Fruit fly (Drosophila melanogaster) whole organism, embryonic: ENCODE results near the gene cindr.

Experiments used
- Antp ChIP-seq: fragments of 200-800 bp; sonication (Bioruptor generic); optimal IDR thresholded peaks from 3 replicates; lab custom pipeline; 2016; ENCODE audit warnings: missing biosample characterization, missing genetic modification characterization
- Asciz ChIP-seq: fragments of 200-800 bp; sonication (Bioruptor generic); optimal IDR thresholded peaks from 2 replicates; lab custom pipeline; 2017; ENCODE audit warnings: missing biosample characterization, mild to moderate bottlenecking, missing genetic modification characterization, missing genetic modification reagents
- CG10267 ChIP-seq: fragments of 200-800 bp; sonication (Bioruptor generic); optimal IDR thresholded peaks from 2 replicates; lab custom pipeline; 2018; ENCODE audit warnings: missing biosample characterization, mild to moderate bottlenecking, missing genetic modification characterization, moderate library complexity
- CG10979 ChIP-seq: fragments of 200-800 bp; sonication (Bioruptor generic); optimal IDR thresholded peaks from 2 replicates; lab custom pipeline; 2018; ENCODE audit warnings: missing biosample characterization, mild to moderate bottlenecking, missing genetic modification characterization, moderate library complexity
- CG12104 ChIP-seq: fragments of 200-800 bp; sonication (Bioruptor generic); optimal IDR thresholded peaks from 3 replicates; lab custom pipeline; 2016; ENCODE audit warnings: missing biosample characterization, missing genetic modification characterization
- CG14667 ChIP-seq: fragments of 200-800 bp; sonication (Bioruptor generic); IDR thresholded peaks from 2 replicates; pipeline ENCODE4 v1.3.6; 2022; ENCODE audit warnings: missing biosample characterization, missing genetic modification characterization
- CG14860 ChIP-seq: fragments of 200-800 bp; sonication (Bioruptor generic); IDR thresholded peaks from 3 replicates; pipeline ENCODE4 v1.3.6; 2022; ENCODE audit warnings: missing biosample characterization, missing genetic modification characterization; ENCODE audit not compliant: partially characterized antibody
- CG1603 ChIP-seq: fragments of 200-800 bp; sonication (Bioruptor generic); optimal IDR thresholded peaks from 2 replicates; lab custom pipeline; 2019; ENCODE audit warnings: missing biosample characterization, mild to moderate bottlenecking, missing genetic modification characterization, moderate library complexity
- CG16779 ChIP-seq: fragments of 200-800 bp; sonication (Bioruptor generic); IDR thresholded peaks from 2 replicates; pipeline ENCODE4 v1.3.6; 2022; ENCODE audit warnings: missing biosample characterization, missing genetic modification characterization
- CG17359 ChIP-seq: fragments of 200-800 bp; sonication (Bioruptor generic); optimal IDR thresholded peaks from 3 replicates; lab custom pipeline; 2018; ENCODE audit warnings: missing biosample characterization, mild to moderate bottlenecking, missing genetic modification characterization, moderate library complexity
- CG31441 ChIP-seq: fragments of 200-800 bp; sonication (Bioruptor generic); IDR thresholded peaks from 2 replicates; pipeline ENCODE4 v1.3.6; 2022; ENCODE audit warnings: missing biosample characterization, missing genetic modification characterization
- CG3163 ChIP-seq: fragments of 200-800 bp; sonication (Bioruptor generic); optimal IDR thresholded peaks from 3 replicates; lab custom pipeline; 2016; ENCODE audit warnings: missing biosample characterization, missing genetic modification characterization
- CG3281 ChIP-seq: fragments of 200-800 bp; sonication (Bioruptor generic); optimal IDR thresholded peaks from 3 replicates; lab custom pipeline; 2017; ENCODE audit warnings: missing biosample characterization, mild to moderate bottlenecking, missing genetic modification characterization
- CG3995 ChIP-seq: fragments of 200-800 bp; sonication (Bioruptor generic); optimal IDR thresholded peaks from 3 replicates; lab custom pipeline; 2016; ENCODE audit warnings: missing biosample characterization, missing genetic modification characterization
- CG6272 ChIP-seq: fragments of 200-800 bp; sonication (Bioruptor generic); IDR thresholded peaks from 2 replicates; pipeline ENCODE4 v1.3.6; 2022; ENCODE audit warnings: missing biosample characterization, missing genetic modification characterization
- CG6683 ChIP-seq: fragments of 200-800 bp; sonication (Bioruptor generic); optimal IDR thresholded peaks from 2 replicates; lab custom pipeline; 2017; ENCODE audit warnings: missing biosample characterization, mild to moderate bottlenecking, missing genetic modification characterization, missing genetic modification reagents
- D ChIP-seq, 2 experiments: fragments of 200-800 bp in 1 of 2; fragments of >200 bp in 1 of 2; sonication (Bioruptor generic) in 1 of 2; optimal IDR thresholded peaks; 2 replicates in 1 of 2; 3 replicates in 1 of 2; lab custom pipeline; 2017; ENCODE audit warnings: mild to moderate bottlenecking in 1 of 2, missing biosample characterization in 1 of 2, missing genetic modification characterization in 1 of 2, missing genetic modification reagents in 1 of 2
- Dip2 ChIP-seq: fragments of 200-800 bp; sonication (Bioruptor generic); IDR thresholded peaks from 2 replicates; pipeline ENCODE4 v1.3.6; 2022; ENCODE audit warnings: missing biosample characterization, missing genetic modification characterization
- Ets65A ChIP-seq: fragments of 200-800 bp; sonication (Bioruptor generic); peaks from one replicate; lab custom pipeline; 2016; ENCODE audit warnings: missing biosample characterization, missing genetic modification characterization
- HmgD ChIP-seq: fragments of 200-800 bp; sonication (Bioruptor generic); optimal IDR thresholded peaks from 3 replicates; lab custom pipeline; 2016; ENCODE audit warnings: missing biosample characterization, missing genetic modification characterization
- Hmr ChIP-seq: fragments of 200-800 bp; sonication (Bioruptor generic); optimal IDR thresholded peaks from 3 replicates; lab custom pipeline; 2017; ENCODE audit warnings: mild to moderate bottlenecking, missing biosample characterization, missing genetic modification reagents, missing genetic modification characterization
- Neu2 ChIP-seq: fragments of 200-800 bp; sonication (Bioruptor generic); optimal IDR thresholded peaks from 3 replicates; lab custom pipeline; 2016; ENCODE audit warnings: missing biosample characterization, missing genetic modification characterization, borderline replicate concordance
- ab ChIP-seq: fragments of 200-800 bp; sonication (Bioruptor generic); optimal IDR thresholded peaks from 2 replicates; lab custom pipeline; 2016; ENCODE audit warnings: missing biosample characterization, missing genetic modification characterization
- corto ChIP-seq: fragments of 200-800 bp; sonication (Bioruptor generic); optimal IDR thresholded peaks from 2 replicates; lab custom pipeline; 2016; ENCODE audit warnings: missing biosample characterization, mild to moderate bottlenecking, missing genetic modification characterization, moderate library complexity
- dimm ChIP-seq: fragments of 200-800 bp; sonication (Bioruptor generic); IDR thresholded peaks from 2 replicates; pipeline ENCODE4 v1.3.6; 2022; ENCODE audit warnings: missing biosample characterization, missing genetic modification characterization
- ewg ChIP-seq: fragments of 200-800 bp; sonication (Bioruptor generic); optimal IDR thresholded peaks from 3 replicates; lab custom pipeline; 2017; ENCODE audit warnings: mild to moderate bottlenecking, missing biosample characterization, missing genetic modification reagents, missing genetic modification characterization
- eyg ChIP-seq: fragments of 200-800 bp; sonication (Bioruptor generic); optimal IDR thresholded peaks from 3 replicates; lab custom pipeline; 2016; ENCODE audit warnings: missing biosample characterization, missing genetic modification characterization
- gem ChIP-seq: fragments of 200-800 bp; sonication (Bioruptor generic); optimal IDR thresholded peaks from 2 replicates; lab custom pipeline; 2019; ENCODE audit warnings: missing biosample characterization, mild to moderate bottlenecking, missing genetic modification characterization, moderate library complexity
- gfzf ChIP-seq: fragments of 200-800 bp; sonication (Bioruptor generic); optimal IDR thresholded peaks from 2 replicates; lab custom pipeline; 2016; ENCODE audit warnings: missing biosample characterization, mild to moderate bottlenecking, missing genetic modification characterization, moderate library complexity
- gsb-n ChIP-seq: fragments of 200-800 bp; sonication (Bioruptor generic); optimal IDR thresholded peaks from 3 replicates; lab custom pipeline; 2018; ENCODE audit warnings: missing biosample characterization, mild to moderate bottlenecking, missing genetic modification characterization
- her ChIP-seq: fragments of 200-800 bp; sonication (Bioruptor generic); optimal IDR thresholded peaks from 2 replicates; lab custom pipeline; 2016; ENCODE audit warnings: missing biosample characterization, missing genetic modification characterization
- kah ChIP-seq: fragments of 200-800 bp; sonication (Bioruptor generic); optimal IDR thresholded peaks from 2 replicates; lab custom pipeline; 2018; ENCODE audit warnings: missing biosample characterization, mild to moderate bottlenecking, missing genetic modification characterization
- kni ChIP-seq: fragments of 200-800 bp; sonication (Bioruptor generic); optimal IDR thresholded peaks from 3 replicates; lab custom pipeline; 2017; ENCODE audit warnings: mild to moderate bottlenecking, missing biosample characterization, missing genetic modification reagents, missing genetic modification characterization
- lab ChIP-seq: fragments of 200-800 bp; sonication (Bioruptor generic); optimal IDR thresholded peaks from 3 replicates; lab custom pipeline; 2017; ENCODE audit warnings: missing biosample characterization, missing genetic modification characterization, mild to moderate bottlenecking, moderate library complexity, missing genetic modification reagents
- lmd ChIP-seq: fragments of 200-800 bp; sonication (Bioruptor generic); IDR thresholded peaks from 2 replicates; pipeline ENCODE4 v1.3.6; 2022; ENCODE audit warnings: missing biosample characterization, missing genetic modification characterization
- luna ChIP-seq: fragments of 200-800 bp; sonication (Bioruptor generic); optimal IDR thresholded peaks from 2 replicates; lab custom pipeline; 2016; ENCODE audit warnings: missing biosample characterization, missing genetic modification characterization
- nerfin-1 ChIP-seq: fragments of 200-800 bp; sonication (Bioruptor generic); optimal IDR thresholded peaks from 3 replicates; lab custom pipeline; 2019; ENCODE audit warnings: missing biosample characterization, mild to moderate bottlenecking, missing genetic modification characterization, moderate library complexity
- oc ChIP-seq: fragments of 200-800 bp; sonication (Bioruptor generic); optimal IDR thresholded peaks from 2 replicates; lab custom pipeline; 2018; ENCODE audit warnings: missing biosample characterization, mild to moderate bottlenecking, missing genetic modification characterization, moderate library complexity
- onecut ChIP-seq: fragments of 200-800 bp; sonication (Bioruptor generic); IDR thresholded peaks from 2 replicates; pipeline ENCODE4 v1.3.6; 2022; ENCODE audit warnings: missing biosample characterization, missing genetic modification characterization
- otp ChIP-seq: fragments of 200-800 bp; sonication (Bioruptor generic); IDR thresholded peaks from 3 replicates; pipeline ENCODE4, ENCODE4 v1.3.6; 2022; ENCODE audit warnings: missing biosample characterization, missing genetic modification characterization
- phol ChIP-seq: fragments of 200-800 bp; sonication (Bioruptor generic); optimal IDR thresholded peaks from 3 replicates; lab custom pipeline; 2018; ENCODE audit warnings: missing biosample characterization, mild to moderate bottlenecking, missing genetic modification characterization, moderate library complexity
- pita ChIP-seq: fragments of 200-800 bp; sonication (Bioruptor generic); optimal IDR thresholded peaks from 2 replicates; lab custom pipeline; 2017; ENCODE audit warnings: missing biosample characterization, mild to moderate bottlenecking, missing genetic modification characterization
- pros ChIP-seq: fragments of 200-800 bp; sonication (Bioruptor generic); optimal IDR thresholded peaks from 3 replicates; lab custom pipeline; 2019; ENCODE audit warnings: missing biosample characterization, mild to moderate bottlenecking, missing genetic modification characterization, moderate library complexity
- pzg ChIP-seq: fragments of 200-800 bp; sonication (Bioruptor generic); optimal IDR thresholded peaks from 3 replicates; lab custom pipeline; 2018; ENCODE audit warnings: missing biosample characterization, mild to moderate bottlenecking, missing genetic modification characterization, moderate library complexity
- stc ChIP-seq: fragments of 200-800 bp; sonication (Bioruptor generic); IDR thresholded peaks from 2 replicates; pipeline ENCODE4 v1.3.6; 2022; ENCODE audit warnings: missing biosample characterization, missing genetic modification characterization
- vvl ChIP-seq: fragments of 200-800 bp; sonication (Bioruptor generic); IDR thresholded peaks from 2 replicates; pipeline ENCODE4 v1.3.6; 2022; ENCODE audit warnings: missing biosample characterization, missing genetic modification characterization
- zfh1 ChIP-seq: fragments of 200-800 bp; sonication (Bioruptor generic); IDR thresholded peaks from 3 replicates; pipeline ENCODE4 v1.3.6; 2022; ENCODE audit warnings: missing biosample characterization, missing genetic modification characterization

cindr gene

DNA sequence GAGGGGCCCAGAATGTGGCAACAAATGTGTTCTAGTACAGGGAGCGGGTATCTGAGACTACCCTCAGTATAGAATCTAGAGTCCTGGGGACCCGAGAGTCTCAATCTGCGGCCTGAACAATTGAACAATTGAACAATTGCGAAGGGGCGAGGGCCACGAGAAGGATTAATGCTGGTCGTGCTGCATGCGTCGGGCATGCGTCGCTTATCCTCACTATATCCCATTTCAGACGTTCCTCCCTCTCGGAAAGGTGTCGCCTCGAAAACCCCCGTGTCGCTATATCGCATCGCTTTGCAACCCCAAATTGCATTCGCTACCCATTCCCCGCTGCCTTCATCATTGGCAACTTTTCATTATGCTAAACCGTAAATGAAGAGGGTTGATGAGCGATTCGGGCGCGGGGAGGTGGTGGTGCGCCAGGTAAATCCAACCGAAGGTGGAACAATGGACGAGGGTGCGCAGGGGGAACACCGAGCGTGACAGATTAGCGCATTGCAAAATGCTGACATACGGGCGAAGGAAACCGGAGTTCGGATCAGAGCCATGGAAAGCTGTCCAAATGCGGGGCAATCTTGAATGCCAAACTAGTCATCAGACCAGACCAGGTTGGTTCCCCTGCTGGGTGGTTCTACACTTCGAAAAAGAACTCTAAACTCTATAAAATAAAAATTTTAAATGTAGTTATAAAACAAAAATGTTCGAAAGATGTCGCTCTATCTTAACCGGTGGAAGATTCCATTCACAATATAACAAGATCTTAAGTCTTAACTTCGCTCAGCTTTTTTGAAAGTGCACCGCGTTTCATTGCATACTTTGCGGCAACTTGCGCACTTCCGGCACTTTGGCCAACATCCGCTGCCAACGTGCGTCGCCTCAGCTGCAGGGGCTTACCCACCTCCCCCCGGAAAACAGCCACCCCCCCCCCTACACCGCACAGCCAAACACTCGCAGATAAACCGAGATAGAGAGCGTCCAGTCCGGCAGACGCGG, 49.4 kb upstream of the cindr start (continued):
- no peak for TF ChIP-seq CG3163 (GFP tag; lab: Kevin White, UChicago)
- peak; percentile 10 for TF ChIP-seq Ets65A
- no peak for TF ChIP-seq her (GFP tag; lab: Kevin White, UChicago)
- no peak for TF ChIP-seq gfzf (GFP tag; lab: Kevin White, UChicago)
- TF ChIP-seq eyg (GFP tag; lab: Kevin White, UChicago): no peak
- TF ChIP-seq lmd (GFP tag; lab: Robert Waterston, UW): no peak
- TF ChIP-seq luna (GFP tag; lab: Kevin White, UChicago): no peak
- TF ChIP-seq CG6683 (GFP tag; lab: Kevin White, UChicago): no peak
- no peak for TF ChIP-seq CG3995 (GFP tag; lab: Kevin White, UChicago)
- peak; percentile 2 for TF ChIP-seq CG10267 (tag; lab: Kevin White, UChicago)
- no peak for TF ChIP-seq CG3281 (GFP tag; lab: Kevin White, UChicago)
- TF ChIP-seq CG16779 (GFP tag; lab: Robert Waterston, UW): no peak
- TF ChIP-seq pzg: no peak
- no peak for TF ChIP-seq CG14667 (GFP tag; lab: Robert Waterston, UW)
- no peak for TF ChIP-seq CG6272 (GFP tag; lab: Robert Waterston, UW)
- peak; percentile 40 for TF ChIP-seq kni
- TF ChIP-seq pita (GFP tag; lab: Kevin White, UChicago): no peak
- 0 out of 3 replicates have a peak, but pooled peaks have one; percentile 19 for TF ChIP-seq otp (GFP tag; lab: Robert Waterston, UW)
- no peak for TF ChIP-seq CG1603 (tag; lab: Kevin White, UChicago)
- TF ChIP-seq corto: no peak
- no peak for TF ChIP-seq ab (GFP tag; lab: Kevin White, UChicago)
- TF ChIP-seq vvl: peak; percentile 28; the same call in 1 of the 2 replicates
- peak; percentile 52 for TF ChIP-seq CG10979 (tag; lab: Kevin White, UChicago)
- TF ChIP-seq Dip2: no peak
- no peak for TF ChIP-seq Hmr (GFP tag; lab: Kevin White, UChicago)
- peak; percentile 19 for TF ChIP-seq lab (GFP tag; lab: Kevin White, UChicago)
- peak; percentile 96 for TF ChIP-seq gsb-n (tag; lab: Kevin White, UChicago)
- TF ChIP-seq CG31441: peak; percentile 55
- TF ChIP-seq CG12104 (GFP tag; lab: Kevin White, UChicago): no peak
- TF ChIP-seq stc (GFP tag; lab: Robert Waterston, UW): peak; percentile 23; the same call in 1 of the 2 replicates
- TF ChIP-seq CG17359 (tag; lab: Kevin White, UChicago): peak; percentile 3
- no peak for TF ChIP-seq Neu2
- no peak for TF ChIP-seq CG14860
- peak; percentile 8 for TF ChIP-seq Asciz (GFP tag; lab: Kevin White, UChicago)
- TF ChIP-seq pros (GFP tag; lab: Kevin White, UChicago): peak; percentile 95
- TF ChIP-seq HmgD (GFP tag; lab: Kevin White, UChicago): no peak
- no peak for TF ChIP-seq onecut (GFP tag; lab: Robert Waterston, UW)
- TF ChIP-seq gem (tag; lab: Kevin White, UChicago): peak; percentile 18
- no peak for TF ChIP-seq D (optimal IDR thresholded peaks at IDR 0.05; lab: Kevin White, UChicago)
- TF ChIP-seq D (GFP tag; optimal IDR thresholded peaks at IDR 0.05; lab: Kevin White, UChicago): peak; percentile 44
- peak; percentile 72 for TF ChIP-seq oc (tag; lab: Kevin White, UChicago)
- peak; percentile 8 for TF ChIP-seq nerfin-1 (tag; lab: Kevin White, UChicago)
- no peak for TF ChIP-seq Antp (GFP tag; lab: Kevin White, UChicago)
- TF ChIP-seq zfh1 (GFP tag; lab: Robert Waterston, UW): peak; percentile 49; the same call in 2 of the 3 replicates
- TF ChIP-seq phol: peak; percentile 15
- TF ChIP-seq ewg (GFP tag; lab: Kevin White, UChicago): no peak
- no peak for TF ChIP-seq kah (GFP tag; lab: Kevin White, UChicago)
- no peak for TF ChIP-seq dimm (GFP tag; lab: Robert Waterston, UW)
